Worm (Caenorhabditis elegans) whole organism, late embryonic: ENCODE measurements around the gene nipi-3.

Experiments
- C08G9.2 ChIP-seq: sonication (generic microtip); optimal IDR thresholded peaks from 2 replicates; lab custom pipeline; 2016; ENCODE audit warnings: mild to moderate bottlenecking, missing genetic modification characterization, moderate library complexity, missing compliant biosample characterization
- F13H6.1 ChIP-seq: sonication (generic microtip); optimal IDR thresholded peaks from 2 replicates; lab custom pipeline; 2016; ENCODE audit warnings: missing genetic modification characterization, missing compliant biosample characterization
- K02D7.2 ChIP-seq: sonication (generic microtip); optimal IDR thresholded peaks from 2 replicates; lab custom pipeline; 2017; ENCODE audit warnings: mild to moderate bottlenecking, missing genetic modification characterization, missing compliant biosample characterization
- K09A11.1 ChIP-seq: sonication (generic microtip); optimal IDR thresholded peaks from 2 replicates; lab custom pipeline; 2017; ENCODE audit warnings: antibody characterized with exemption, mild to moderate bottlenecking, missing genetic modification characterization, missing compliant biosample characterization; ENCODE audit not compliant: insufficient read depth
- Y22D7AL.16 ChIP-seq: sonication (generic microtip); optimal IDR thresholded peaks from 2 replicates; lab custom pipeline; 2016; ENCODE audit warnings: missing genetic modification characterization, missing compliant biosample characterization
- ahr-1 ChIP-seq: sonication (generic microtip); optimal IDR thresholded peaks from 2 replicates; lab custom pipeline; 2016; ENCODE audit warnings: missing genetic modification characterization, missing compliant biosample characterization
- ama-1 ChIP-seq: fragments of 150-350 bp; optimal IDR thresholded peaks from 2 replicates; lab custom pipeline; 2014
- ceh-18 ChIP-seq: sonication (generic microtip); optimal IDR thresholded peaks from 2 replicates; lab custom pipeline; 2016; ENCODE audit warnings: missing genetic modification characterization, missing compliant biosample characterization
- ceh-19 ChIP-seq: fragments of 200-800 bp; sonication (Bioruptor generic); optimal IDR thresholded peaks from 2 replicates; lab custom pipeline; 2018; ENCODE audit warnings: mild to moderate bottlenecking, missing genetic modification characterization, missing compliant biosample characterization
- ceh-2 ChIP-seq: sonication (generic microtip); optimal IDR thresholded peaks from 2 replicates; lab custom pipeline; 2016; ENCODE audit warnings: missing genotype, missing genetic modification characterization, missing compliant biosample characterization
- ceh-22 ChIP-seq: sonication (generic microtip); optimal IDR thresholded peaks from 2 replicates; lab custom pipeline; 2017; ENCODE audit warnings: missing biosample characterization, missing genetic modification characterization
- ceh-24 ChIP-seq: sonication (generic microtip); optimal IDR thresholded peaks from 2 replicates; lab custom pipeline; 2016; ENCODE audit warnings: mild to moderate bottlenecking, missing genetic modification characterization, missing compliant biosample characterization
- ceh-30 ChIP-seq: fragments of 150-350 bp; optimal IDR thresholded peaks from 2 replicates; lab custom pipeline; 2014; ENCODE audit warnings: missing biosample characterization, missing genetic modification characterization
- ceh-34 ChIP-seq: sonication (generic microtip); optimal IDR thresholded peaks from 2 replicates; lab custom pipeline; 2016; ENCODE audit warnings: mild to moderate bottlenecking, missing genetic modification characterization, missing compliant biosample characterization
- ceh-45 ChIP-seq: fragments of 200-800 bp; sonication (Bioruptor generic); IDR thresholded peaks from 2 replicates; pipeline ENCODE4 v1.3.6; 2022; ENCODE audit warnings: missing genetic modification reagents, missing genetic modification characterization, missing compliant biosample characterization
- ceh-48 ChIP-seq: sonication (generic microtip); optimal IDR thresholded peaks from 2 replicates; lab custom pipeline; 2016; ENCODE audit warnings: missing genetic modification characterization, inconsistent platforms, missing compliant biosample characterization
- ceh-6 ChIP-seq: fragments of 200-800 bp; sonication (Bioruptor generic); optimal IDR thresholded peaks from 2 replicates; lab custom pipeline; 2018; ENCODE audit warnings: mild to moderate bottlenecking, missing genetic modification characterization, missing compliant biosample characterization
- dve-1 ChIP-seq: sonication (generic microtip); optimal IDR thresholded peaks from 2 replicates; lab custom pipeline; 2017; ENCODE audit warnings: antibody characterized with exemption, mild to moderate bottlenecking, missing genetic modification characterization, missing compliant biosample characterization
- elt-4 ChIP-seq: sonication (generic microtip); optimal IDR thresholded peaks from 2 replicates; lab custom pipeline; 2016; ENCODE audit warnings: missing genetic modification characterization, missing compliant biosample characterization
- ets-4 ChIP-seq: sonication (generic microtip); optimal IDR thresholded peaks from 2 replicates; lab custom pipeline; 2016; ENCODE audit warnings: missing genetic modification characterization, missing compliant biosample characterization
- eyg-1 ChIP-seq: sonication (generic microtip); optimal IDR thresholded peaks from 2 replicates; lab custom pipeline; 2016; ENCODE audit warnings: missing genotype, missing genetic modification characterization, missing compliant biosample characterization
- fax-1 ChIP-seq: sonication (generic microtip); optimal IDR thresholded peaks from 2 replicates; lab custom pipeline; 2016; ENCODE audit warnings: missing genotype, missing genetic modification characterization, missing compliant biosample characterization
- fkh-6 ChIP-seq: sonication (generic microtip); optimal IDR thresholded peaks from 2 replicates; lab custom pipeline; 2016; ENCODE audit warnings: missing genetic modification characterization, missing compliant biosample characterization
- hlh-13 ChIP-seq: fragments of 200-800 bp; sonication (Bioruptor generic); optimal IDR thresholded peaks from 2 replicates; lab custom pipeline; 2018; ENCODE audit warnings: mild to moderate bottlenecking, missing genetic modification characterization, missing compliant biosample characterization
- hlh-15 ChIP-seq: sonication (generic microtip); optimal IDR thresholded peaks from 2 replicates; lab custom pipeline; 2016; ENCODE audit warnings: missing genetic modification characterization, missing compliant biosample characterization
- hlh-8 ChIP-seq: sonication (generic microtip); optimal IDR thresholded peaks from 2 replicates; lab custom pipeline; 2016; ENCODE audit warnings: missing genotype, missing genetic modification characterization, missing compliant biosample characterization
- lim-6 ChIP-seq: sonication (generic microtip); optimal IDR thresholded peaks from 2 replicates; lab custom pipeline; 2016; ENCODE audit warnings: missing genetic modification characterization, missing compliant biosample characterization
- lin-11 ChIP-seq: fragments of 200-800 bp; sonication (Bioruptor generic); optimal IDR thresholded peaks from 2 replicates; lab custom pipeline; 2018; ENCODE audit warnings: mild to moderate bottlenecking, missing genetic modification characterization, missing compliant biosample characterization
- npax-4 ChIP-seq: sonication (generic microtip); optimal IDR thresholded peaks from 2 replicates; lab custom pipeline; 2016; ENCODE audit warnings: missing genetic modification characterization, missing compliant biosample characterization
- pag-3 ChIP-seq: sonication (generic microtip); optimal IDR thresholded peaks from 2 replicates; lab custom pipeline; 2016; ENCODE audit warnings: missing compliant biosample characterization, missing genetic modification characterization, borderline replicate concordance
- pha-2 ChIP-seq: sonication (generic microtip); optimal IDR thresholded peaks from 2 replicates; lab custom pipeline; 2017; ENCODE audit warnings: mild to moderate bottlenecking, missing genetic modification characterization, missing compliant biosample characterization
- pha-4 ChIP-seq: fragments of 150-350 bp; optimal IDR thresholded peaks from 2 replicates; lab custom pipeline; 2018; ENCODE audit warnings: missing biosample characterization, missing genetic modification reagents, missing genetic modification characterization
- pqm-1 ChIP-seq: sonication (generic microtip); optimal IDR thresholded peaks from 2 replicates; lab custom pipeline; 2016; ENCODE audit warnings: missing genetic modification characterization, missing compliant biosample characterization
- rnt-1 ChIP-seq: sonication (generic microtip); optimal IDR thresholded peaks from 2 replicates; lab custom pipeline; 2016; ENCODE audit warnings: missing genetic modification characterization, missing compliant biosample characterization
- sdc-2 ChIP-seq: sonication (generic microtip); optimal IDR thresholded peaks from 2 replicates; lab custom pipeline; 2016; ENCODE audit warnings: missing genotype, missing genetic modification characterization, missing compliant biosample characterization
- sox-2 ChIP-seq: fragments of 200-800 bp; sonication (Bioruptor generic); IDR thresholded peaks from 2 replicates; pipeline ENCODE4 v1.3.6; 2022; ENCODE audit warnings: missing genetic modification reagents, missing genetic modification characterization, missing compliant biosample characterization
- sox-4 ChIP-seq: sonication (generic microtip); optimal IDR thresholded peaks from 2 replicates; lab custom pipeline; 2017; ENCODE audit warnings: mild to moderate bottlenecking, missing genetic modification characterization, inconsistent platforms, missing compliant biosample characterization
- syd-9 ChIP-seq: sonication (generic microtip); optimal IDR thresholded peaks from 2 replicates; lab custom pipeline; 2016; ENCODE audit warnings: mild to moderate bottlenecking, missing genetic modification characterization, moderate library complexity, missing compliant biosample characterization
- tbx-7 ChIP-seq: sonication (generic microtip); optimal IDR thresholded peaks from 2 replicates; lab custom pipeline; 2016; ENCODE audit warnings: missing genotype, missing genetic modification characterization, missing compliant biosample characterization
- unc-3 ChIP-seq, 2 experiments: fragments of 200-800 bp in 1 of 2; sonication (Bioruptor generic) in 1 of 2; sonication (generic microtip) in 1 of 2; conservative IDR thresholded peaks in 1 of 2; optimal IDR thresholded peaks in 1 of 2; 2 replicates each; pipeline versions ENCODE4 v1.3.6 to Lab custom; 2016 to 2022; ENCODE audit warnings: missing compliant biosample characterization in 2 of 2, missing genetic modification characterization in 2 of 2, missing genetic modification reagents in 1 of 2
- unc-42 ChIP-seq: sonication (generic microtip); optimal IDR thresholded peaks from 2 replicates; lab custom pipeline; 2016; ENCODE audit warnings: missing genotype, missing genetic modification characterization, missing compliant biosample characterization
- ztf-16 ChIP-seq: sonication (generic microtip); optimal IDR thresholded peaks from 2 replicates; lab custom pipeline; 2017; ENCODE audit warnings: missing genetic modification characterization, missing compliant biosample characterization

nipi-3 gene

ce11 chrX:15606585-15607276 is 1.0 kb upstream of the nipi-3 start, which contains the start of gene rab-14 (continued):
- TF ChIP-seq K09A11.1 (tag; lab: Kevin White, UChicago): peak; percentile 59
- no peak for TF ChIP-seq sox-4 (tag; lab: Kevin White, UChicago)
- no peak for TF ChIP-seq ceh-2 (tag; lab: Kevin White, UChicago)
- no peak for TF ChIP-seq ceh-24 (tag; lab: Kevin White, UChicago)
- TF ChIP-seq F13H6.1 (tag; lab: Kevin White, UChicago): no peak
- TF ChIP-seq elt-4: no peak
- no peak for TF ChIP-seq ztf-16 (tag; lab: Kevin White, UChicago)
- no peak for TF ChIP-seq syd-9 (tag; lab: Kevin White, UChicago)
- TF ChIP-seq ceh-48 (tag; lab: Kevin White, UChicago): peak; percentile 28
- TF ChIP-seq ama-1 (lab: Kevin White, UChicago): no peak
- no peak for TF ChIP-seq pha-2 (tag; lab: Kevin White, UChicago)
- TF ChIP-seq fax-1 (tag; lab: Kevin White, UChicago): no peak
- peak; percentile 1 for TF ChIP-seq hlh-15 (tag; lab: Kevin White, UChicago)
- TF ChIP-seq hlh-13 (GFP tag; lab: Kevin White, UChicago): no peak
- no peak for TF ChIP-seq ceh-22
- no peak for TF ChIP-seq pha-4 (tag; lab: Kevin White, UChicago)
- peak; percentile 60 for TF ChIP-seq sdc-2 (tag; lab: Kevin White, UChicago)
- no peak for TF ChIP-seq rnt-1 (tag; lab: Kevin White, UChicago)
- TF ChIP-seq lim-6: no peak
- TF ChIP-seq ceh-30 (tag; lab: Kevin White, UChicago): no peak
- peak; percentile 23 for TF ChIP-seq ceh-6 (GFP tag; lab: Kevin White, UChicago)
- no peak for TF ChIP-seq ceh-45 (GFP tag; lab: Robert Waterston, UW)
- TF ChIP-seq hlh-8 (tag; lab: Kevin White, UChicago): no peak
- TF ChIP-seq ceh-19 (GFP tag; lab: Kevin White, UChicago): no peak
- TF ChIP-seq sox-2 (GFP tag; lab: Robert Waterston, UW): no peak
- TF ChIP-seq unc-42 (tag; lab: Kevin White, UChicago): peak; percentile 25
- no peak for TF ChIP-seq pqm-1 (tag; lab: Kevin White, UChicago)
- no peak for TF ChIP-seq ahr-1 (tag; lab: Kevin White, UChicago)
- TF ChIP-seq ets-4 (tag; lab: Kevin White, UChicago): no peak
- peak; percentile 8 for TF ChIP-seq fkh-6
- TF ChIP-seq ceh-34 (tag; lab: Kevin White, UChicago): peak; percentile 60
- 0 out of 2 replicates have a peak, but pooled peaks have one; percentile 23 for TF ChIP-seq unc-3 (GFP tag; conservative IDR thresholded peaks at IDR 0.05; lab: Robert Waterston, UW)
- no peak for TF ChIP-seq unc-3 (tag; optimal IDR thresholded peaks at IDR 0.05; lab: Kevin White, UChicago)
- TF ChIP-seq ceh-18 (tag; lab: Kevin White, UChicago): no peak
- no peak for TF ChIP-seq dve-1 (tag; lab: Kevin White, UChicago)

ce11 chrX:15608593-15608992 is 824 bp downstream of the nipi-3 start:
- TF ChIP-seq ztf-16 (tag; lab: Kevin White, UChicago): no peak
- no peak for TF ChIP-seq tbx-7 (tag; lab: Kevin White, UChicago)
- no peak for TF ChIP-seq K02D7.2 (tag; lab: Kevin White, UChicago)
- TF ChIP-seq lin-11 (tag; lab: Kevin White, UChicago): no peak
- no peak for TF ChIP-seq eyg-1
- no peak for TF ChIP-seq pag-3
- TF ChIP-seq fkh-6: no peak
- no peak for TF ChIP-seq npax-4
- no peak for TF ChIP-seq ama-1 (lab: Kevin White, UChicago)
- no peak for TF ChIP-seq hlh-13 (GFP tag; lab: Kevin White, UChicago)
- TF ChIP-seq Y22D7AL.16: no peak
- no peak for TF ChIP-seq sox-2 (GFP tag; lab: Robert Waterston, UW)
- no peak for TF ChIP-seq C08G9.2 (tag; lab: Kevin White, UChicago)
- no peak for TF ChIP-seq lim-6
